Worm (Caenorhabditis elegans): Measurements from ENCODE around the gene coq-2.

The coq-2 gene

ce11 chrIII:6898518-6898917 lies 37.2 kb upstream of the coq-2 start (continued):
- TF ChIP-seq hmg-1.1 (GFP tag; IDR thresholded peaks at IDR 0.05) (no peak), daf-8 (GFP tag; IDR thresholded peaks at IDR 0.05) (no peak), tra-1 (GFP tag; IDR thresholded peaks at IDR 0.05) (0 out of 2 replicates have a peak, but pooled peaks have one; percentile 30), mdl-1 (tag; optimal IDR thresholded peaks at IDR 0.05) (peak in 1 of 2 experiments; percentile 52), spr-3 (GFP tag; optimal IDR thresholded peaks at IDR 0.05) (no peak), zip-2 (tag; optimal IDR thresholded peaks at IDR 0.05) (no peak), zip-11 (GFP tag; IDR thresholded peaks at IDR 0.05) (no peak), ceh-28 (tag; optimal IDR thresholded peaks at IDR 0.05) (no peak), F49E8.2 (tag; optimal IDR thresholded peaks at IDR 0.05; ENCODE audit: borderline replicate concordance) (no peak), zfp-3 (GFP tag; conservative IDR thresholded peaks at IDR 0.05) (0 out of 2 replicates have a peak, but pooled peaks have one; percentile 16), madf-5 (GFP tag; IDR thresholded peaks at IDR 0.05) (no peak), duxl-1 (tag; optimal IDR thresholded peaks at IDR 0.05; ENCODE audit: poor library complexity) (no peak), attf-4 (tag; optimal IDR thresholded peaks at IDR 0.05) (no peak), saeg-2 (GFP tag; IDR thresholded peaks at IDR 0.05) (no peak), nhr-10 (tag; optimal IDR thresholded peaks at IDR 0.05) (no peak), lsy-2 (tag; optimal IDR thresholded peaks at IDR 0.05) (peak in 1 of 2 experiments; percentile 44), arid-1 (GFP tag; conservative IDR thresholded peaks at IDR 0.05) (no peak), D1046.2 (GFP tag; IDR thresholded peaks at IDR 0.05) (no peak), unc-130 (GFP tag; optimal IDR thresholded peaks at IDR 0.05) (no peak), daf-12 (tag; optimal IDR thresholded peaks at IDR 0.05) (no peak), ceh-32 (tag; optimal IDR thresholded peaks at IDR 0.05; ENCODE audit: poor library complexity) (no peak), dpl-1 (GFP tag; optimal IDR thresholded peaks at IDR 0.05) (no peak), F37D6.2 (tag; optimal IDR thresholded peaks at IDR 0.05) (no peak), lin-39 (tag; optimal IDR thresholded peaks at IDR 0.05) (no peak), ama-1 (optimal IDR thresholded peaks at IDR 0.05) (no peak), lim-7 (GFP tag; IDR thresholded peaks at IDR 0.05) (no peak), skn-1 (tag; optimal IDR thresholded peaks at IDR 0.05) (no peak), zfp-2 (tag; optimal IDR thresholded peaks at IDR 0.05) (no peak), Y75B8A.6 (GFP tag; IDR thresholded peaks at IDR 0.05) (no peak), daf-16 (GFP tag; optimal IDR thresholded peaks at IDR 0.05) (peak in 1 of 2 experiments; percentile 1), daf-16 (tag; optimal IDR thresholded peaks at IDR 0.05) (peak; percentile 22), dmd-8 (GFP tag; IDR thresholded peaks at IDR 0.05) (no peak)

- TF ChIP-seq T26A8.4 (GFP tag; IDR thresholded peaks at IDR 0.05) (peak; percentile 55; the same call in 1 of the 2 replicates), lin-1 (GFP tag; IDR thresholded peaks at IDR 0.05) (no peak), ztf-7 (tag; optimal IDR thresholded peaks at IDR 0.05) (no peak), arid-1 (GFP tag; conservative IDR thresholded peaks at IDR 0.05) (peak; percentile 55; the same call in 1 of the 2 replicates), aha-1 (tag) (peak; percentile 4), nhr-42 (GFP tag; IDR thresholded peaks at IDR 0.05) (no peak), zfp-3 (GFP tag; conservative IDR thresholded peaks at IDR 0.05) (0 out of 2 replicates have a peak, but pooled peaks have one; percentile 29), zip-2 (tag; optimal IDR thresholded peaks at IDR 0.05) (peak; percentile 22), T20F7.1 (GFP tag; optimal IDR thresholded peaks at IDR 0.05) (peak; percentile 31), lin-38 (GFP tag; IDR thresholded peaks at IDR 0.05) (peak; percentile 45), daf-16 (GFP tag; optimal IDR thresholded peaks at IDR 0.05) (peak in 1 of 2 experiments; percentile 51), daf-16 (tag; optimal IDR thresholded peaks at IDR 0.05) (no peak), egl-27 (tag; optimal IDR thresholded peaks at IDR 0.05) (no peak), php-3 (GFP tag; IDR thresholded peaks at IDR 0.05) (peak; percentile 59), mep-1 (tag; optimal IDR thresholded peaks at IDR 0.05) (peak; percentile 66), aly-2 (tag; optimal IDR thresholded peaks at IDR 0.05) (no peak)
Measured at ce11 chrIII:6900609-6901008, 35.2 kb upstream of the coq-2 start.

Data from whole organism, L4 larva.